Worm (Caenorhabditis elegans): ENCODE measurements around the gene ceh-74.

- TF ChIP-seq unc-130 (GFP tag; optimal IDR thresholded peaks at IDR 0.05) (no peak), hsf-1 (GFP tag; IDR thresholded peaks at IDR 0.05) (no peak), attf-6 (GFP tag; IDR thresholded peaks at IDR 0.05) (no peak), tbp1 (GFP tag; optimal IDR thresholded peaks at IDR 0.05) (no peak), madf-3 (GFP tag; IDR thresholded peaks at IDR 0.05) (no peak), rpc-1 (optimal IDR thresholded peaks at IDR 0.05) (no peak), rpc-1 (tag; optimal IDR thresholded peaks at IDR 0.05) (no peak), F52B5.7 (tag; optimal IDR thresholded peaks at IDR 0.05) (no peak), dpl-1 (GFP tag; optimal IDR thresholded peaks at IDR 0.05) (no peak), snpc-4 (GFP tag; optimal IDR thresholded peaks at IDR 0.05) (no peak), snpc-4 (tag; optimal IDR thresholded peaks at IDR 0.05) (no peak), ceh-40 (GFP tag; IDR thresholded peaks at IDR 0.05) (no peak)
These were observed 10.2 kb upstream of the ceh-74 start, which contains the start of gene ocam-1 for ce11 chrV:14167629-14168028.
